Worm (Caenorhabditis elegans): Measurements from ENCODE around the gene F45D3.3.

The F45D3.3 gene

DNA sequence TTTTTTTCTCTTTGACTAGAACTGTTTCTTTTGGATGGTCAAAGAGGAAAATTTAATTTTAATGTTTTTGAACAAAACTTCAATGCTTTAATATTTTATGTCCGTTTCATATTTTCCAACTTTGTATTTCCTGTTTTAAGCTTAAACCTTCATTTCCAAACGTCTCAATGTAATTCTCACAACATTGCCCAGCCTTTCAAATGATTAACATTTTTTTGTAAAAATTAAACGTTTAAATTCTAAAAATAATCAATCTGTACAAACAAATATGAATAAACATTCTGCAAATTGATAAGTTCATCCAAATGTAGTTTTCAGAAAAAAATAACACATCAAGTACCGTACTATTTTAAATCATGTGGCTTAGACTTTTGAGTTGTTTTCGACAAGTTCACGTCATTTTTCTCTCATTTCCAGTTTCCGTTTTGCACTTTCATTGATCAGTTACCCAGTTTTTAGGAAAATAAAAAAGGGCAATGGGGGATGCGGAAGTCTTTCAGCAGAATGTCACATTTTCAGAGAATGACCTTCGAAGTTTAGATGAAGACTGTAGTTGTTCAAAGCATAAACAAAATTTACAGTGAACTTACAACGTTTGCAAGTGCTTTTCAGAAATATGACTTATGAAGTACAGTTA, 7.4 kb downstream of the F45D3.3 start (continued):
- no peak for TF ChIP-seq Y48G9A.11 (GFP tag; IDR thresholded peaks at IDR 0.05)
- TF ChIP-seq ceh-28 (tag; optimal IDR thresholded peaks at IDR 0.05) = no peak
- TF ChIP-seq nhr-42 (GFP tag; IDR thresholded peaks at IDR 0.05) = no peak
- no peak for TF ChIP-seq dpl-1 (GFP tag; optimal IDR thresholded peaks at IDR 0.05)
- TF ChIP-seq nhr-237 (tag; optimal IDR thresholded peaks at IDR 0.05) = no peak
- TF ChIP-seq F44E2.7 (GFP tag; IDR thresholded peaks at IDR 0.05) = no peak
- peak; percentile 4 for TF ChIP-seq nhr-102 (tag; optimal IDR thresholded peaks at IDR 0.05)
- no peak for TF ChIP-seq Y75B8A.6 (GFP tag; IDR thresholded peaks at IDR 0.05)
- no peak for TF ChIP-seq skn-1 (tag; optimal IDR thresholded peaks at IDR 0.05)
- TF ChIP-seq mdl-1 (tag; optimal IDR thresholded peaks at IDR 0.05) = peak in 1 of 2 experiments; percentile 38
- no peak for TF ChIP-seq nhr-77 (tag; optimal IDR thresholded peaks at IDR 0.05)
- TF ChIP-seq R02D3.7 (tag; optimal IDR thresholded peaks at IDR 0.05) = no peak
- TF ChIP-seq jun-1 (tag; optimal IDR thresholded peaks at IDR 0.05) = no peak
- TF ChIP-seq mep-1 (tag; optimal IDR thresholded peaks at IDR 0.05) = no peak
- no peak for TF ChIP-seq daf-19 (GFP tag; conservative IDR thresholded peaks at IDR 0.05)
- no peak for TF ChIP-seq dmd-6 (GFP tag; IDR thresholded peaks at IDR 0.05)
- peak in 1 of 2 experiments; percentile 50 for TF ChIP-seq lsy-2 (tag; optimal IDR thresholded peaks at IDR 0.05)
- TF ChIP-seq ceh-20 (GFP tag; IDR thresholded peaks at IDR 0.05) = no peak
- no peak for TF ChIP-seq daf-8 (GFP tag; IDR thresholded peaks at IDR 0.05)
- TF ChIP-seq rbr-2 (tag; optimal IDR thresholded peaks at IDR 0.05) = peak; percentile 22
- no peak for TF ChIP-seq pqm-1 (tag; optimal IDR thresholded peaks at IDR 0.05)
- peak; percentile 8 for TF ChIP-seq nhr-25 (tag; optimal IDR thresholded peaks at IDR 0.05; ENCODE audit: borderline replicate concordance, insufficient read depth)
- TF ChIP-seq attf-4 (tag; optimal IDR thresholded peaks at IDR 0.05) = no peak
- no peak for TF ChIP-seq php-3 (GFP tag; IDR thresholded peaks at IDR 0.05)
- TF ChIP-seq dve-1 (tag; optimal IDR thresholded peaks at IDR 0.05; ENCODE audit: insufficient read depth) = no peak
- TF ChIP-seq F10B5.3 (tag; optimal IDR thresholded peaks at IDR 0.05) = no peak
- TF ChIP-seq T20F7.1 (GFP tag; optimal IDR thresholded peaks at IDR 0.05) = no peak
- TF ChIP-seq nhr-28 (tag; optimal IDR thresholded peaks at IDR 0.05) = peak; percentile 17
- no peak for TF ChIP-seq nhr-111 (GFP tag; optimal IDR thresholded peaks at IDR 0.05)
- TF ChIP-seq dmd-8 (GFP tag; IDR thresholded peaks at IDR 0.05) = no peak
- TF ChIP-seq lir-3 (tag; optimal IDR thresholded peaks at IDR 0.05) = no peak
- no peak for TF ChIP-seq T26A8.4 (GFP tag; IDR thresholded peaks at IDR 0.05)
- TF ChIP-seq zag-1 (tag; optimal IDR thresholded peaks at IDR 0.05) = no peak

- TF ChIP-seq daf-16 (GFP tag; optimal IDR thresholded peaks at IDR 0.05) (no peak), daf-16 (tag; optimal IDR thresholded peaks at IDR 0.05) (no peak), zip-11 (GFP tag; IDR thresholded peaks at IDR 0.05) (no peak), hmg-1.1 (GFP tag; IDR thresholded peaks at IDR 0.05) (no peak), unc-62 (GFP tag; optimal IDR thresholded peaks at IDR 0.05 in 1 of 2) (peak in 1 of 2 experiments; percentile 98), unc-62 (tag; optimal IDR thresholded peaks at IDR 0.05) (no peak), F10B5.3 (tag; optimal IDR thresholded peaks at IDR 0.05) (no peak), madf-5 (GFP tag; IDR thresholded peaks at IDR 0.05) (no peak), vab-7 (GFP tag; IDR thresholded peaks at IDR 0.05) (no peak)
Measured at ce11 chrV:12541207-12541606, 9.0 kb downstream of the F45D3.3 start.

- TF ChIP-seq aha-1 (tag) (peak; percentile 29), zag-1 (tag; optimal IDR thresholded peaks at IDR 0.05) (no peak)
Measured at ce11 chrV:12540739-12541138, 9.4 kb downstream of the F45D3.3 start, which contains the start of gene F45D3.2. F45D3.2 (plus strand) TSS chrV:12541039.

Data from whole organism, L4 larva.